Fruit fly (Drosophila melanogaster) whole organism, embryonic: ENCODE measurements around the gene Tomosyn.
A peak's percentile ranks its signal among the peaks of the same experiment; 100 is the strongest.

Experiments used
- Awh ChIP-seq: fragments of 200-800 bp; sonication (Bioruptor generic); IDR thresholded peaks from 2 replicates; pipeline ENCODE4, ENCODE4 v1.3.6; 2022; ENCODE audit warnings: missing biosample characterization, missing genetic modification characterization
- BEAF-32 ChIP-seq: fragments of 200-800 bp; sonication (Bioruptor generic); optimal IDR thresholded peaks from 3 replicates; lab custom pipeline; 2017; ENCODE audit warnings: missing biosample characterization, missing genetic modification characterization, mild to moderate bottlenecking, moderate library complexity, missing genetic modification reagents
- CG1024 ChIP-seq: fragments of 200-800 bp; sonication (Bioruptor generic); IDR thresholded peaks from 2 replicates; pipeline ENCODE4 v1.3.6; 2022; ENCODE audit warnings: missing biosample characterization, missing genetic modification characterization
- CG10565 ChIP-seq: fragments of 200-800 bp; sonication (Bioruptor generic); optimal IDR thresholded peaks from 3 replicates; lab custom pipeline; 2016; ENCODE audit warnings: missing biosample characterization, mild to moderate bottlenecking, missing genetic modification characterization
- CG10959 ChIP-seq: fragments of 200-800 bp; sonication (Bioruptor generic); IDR thresholded peaks from 2 replicates; pipeline ENCODE4 v1.3.6; 2022; ENCODE audit warnings: missing biosample characterization, missing genetic modification characterization
- CG14441 ChIP-seq: fragments of 200-800 bp; sonication (Bioruptor generic); IDR thresholded peaks from 2 replicates; pipeline ENCODE4 v1.3.6; 2022; ENCODE audit warnings: missing biosample characterization, missing genetic modification characterization
- CG15514 ChIP-seq: fragments of 200-800 bp; sonication (Bioruptor generic); optimal IDR thresholded peaks from 3 replicates; lab custom pipeline; 2017; ENCODE audit warnings: missing biosample characterization, missing genetic modification characterization, mild to moderate bottlenecking, moderate library complexity, missing genetic modification reagents
- CG1603 ChIP-seq: fragments of 200-800 bp; sonication (Bioruptor generic); optimal IDR thresholded peaks from 2 replicates; lab custom pipeline; 2019; ENCODE audit warnings: missing biosample characterization, mild to moderate bottlenecking, missing genetic modification characterization, moderate library complexity
- CG2120 ChIP-seq: fragments of 200-800 bp; sonication (Bioruptor generic); optimal IDR thresholded peaks from 3 replicates; lab custom pipeline; 2016; ENCODE audit warnings: missing biosample characterization, missing genetic modification characterization
- CG30403 ChIP-seq: fragments of 200-800 bp; sonication (Bioruptor generic); optimal IDR thresholded peaks from 3 replicates; lab custom pipeline; 2016; ENCODE audit warnings: missing biosample characterization, missing genetic modification characterization
- CG4282 ChIP-seq: fragments of 200-800 bp; sonication (Bioruptor generic); optimal IDR thresholded peaks from 2 replicates; lab custom pipeline; 2016; ENCODE audit warnings: missing biosample characterization, missing genetic modification characterization
- CG4854 ChIP-seq: fragments of 200-800 bp; sonication (Bioruptor generic); optimal IDR thresholded peaks from 2 replicates; lab custom pipeline; 2016; ENCODE audit warnings: missing biosample characterization, missing genetic modification characterization, inconsistent platforms
- CG6683 ChIP-seq: fragments of 200-800 bp; sonication (Bioruptor generic); optimal IDR thresholded peaks from 2 replicates; lab custom pipeline; 2017; ENCODE audit warnings: missing biosample characterization, mild to moderate bottlenecking, missing genetic modification characterization, missing genetic modification reagents
- CG6791 ChIP-seq: fragments of 200-800 bp; sonication (Bioruptor generic); IDR thresholded peaks from 3 replicates; pipeline ENCODE4 v1.3.6; 2022; ENCODE audit warnings: missing biosample characterization, missing genetic modification characterization; ENCODE audit not compliant: partially characterized antibody
- CG7357 ChIP-seq: fragments of 200-800 bp; sonication (Bioruptor generic); IDR thresholded peaks from 3 replicates; pipeline ENCODE4 v1.3.6; 2022; ENCODE audit warnings: missing biosample characterization, missing genetic modification characterization
- CG8924 ChIP-seq: fragments of 200-800 bp; optimal IDR thresholded peaks from 3 replicates; lab custom pipeline; 2019; ENCODE audit warnings: missing biosample characterization, mild to moderate bottlenecking, missing genetic modification characterization, moderate library complexity
- CG9932 ChIP-seq: fragments of 200-800 bp; sonication (Bioruptor generic); IDR thresholded peaks from 2 replicates; pipeline ENCODE4 v1.3.6; 2022; ENCODE audit warnings: missing biosample characterization, missing genetic modification characterization
- Camta ChIP-seq: fragments of 200-800 bp; sonication (Bioruptor generic); optimal IDR thresholded peaks from 2 replicates; lab custom pipeline; 2016; ENCODE audit warnings: missing biosample characterization, missing genetic modification characterization
- D19B ChIP-seq: fragments of 200-800 bp; sonication (Bioruptor generic); optimal IDR thresholded peaks from 2 replicates; lab custom pipeline; 2017; ENCODE audit warnings: missing biosample characterization, mild to moderate bottlenecking, missing genetic modification characterization
- Dp ChIP-seq: fragments of 200-800 bp; sonication (Bioruptor generic); optimal IDR thresholded peaks from 2 replicates; lab custom pipeline; 2018; ENCODE audit warnings: missing biosample characterization, mild to moderate bottlenecking, missing genetic modification characterization, moderate library complexity
- Drgx ChIP-seq: fragments of 200-800 bp; sonication (Bioruptor generic); IDR thresholded peaks from 2 replicates; pipeline ENCODE4 v1.3.6; 2022; ENCODE audit warnings: missing biosample characterization, missing genetic modification characterization
- Hmr ChIP-seq: fragments of 200-800 bp; sonication (Bioruptor generic); optimal IDR thresholded peaks from 3 replicates; lab custom pipeline; 2017; ENCODE audit warnings: mild to moderate bottlenecking, missing biosample characterization, missing genetic modification reagents, missing genetic modification characterization
- Max ChIP-seq: fragments of 200-800 bp; sonication (Bioruptor generic); optimal IDR thresholded peaks from 2 replicates; lab custom pipeline; 2016; ENCODE audit warnings: missing biosample characterization, mild to moderate bottlenecking, missing genetic modification characterization
- Med ChIP-seq: fragments of 200-800 bp; sonication (Bioruptor generic); peaks from one replicate; lab custom pipeline; 2016; ENCODE audit warnings: missing biosample characterization, missing genetic modification characterization, mild to moderate bottlenecking, inconsistent platforms, moderate library complexity
- Poxn ChIP-seq: fragments of 200-800 bp; sonication (Bioruptor generic); IDR thresholded peaks from 2 replicates; pipeline ENCODE4 v1.3.6; 2022; ENCODE audit warnings: missing biosample characterization, missing genetic modification characterization
- Sry-β ChIP-seq: fragments of 200-800 bp; sonication (Bioruptor generic); optimal IDR thresholded peaks from 2 replicates; lab custom pipeline; 2018; ENCODE audit warnings: missing biosample characterization, mild to moderate bottlenecking, missing genetic modification characterization, moderate library complexity
- aop ChIP-seq: fragments of 200-800 bp; sonication (Bioruptor generic); IDR thresholded peaks from 2 replicates; pipeline ENCODE4 v1.3.6; 2022; ENCODE audit warnings: missing biosample characterization, missing genetic modification characterization
- ap ChIP-seq: fragments of 200-800 bp; sonication (Bioruptor generic); IDR thresholded peaks from 2 replicates; pipeline ENCODE4 v1.3.6; 2022; ENCODE audit warnings: missing biosample characterization, missing genetic modification characterization
- chinmo ChIP-seq: fragments of 200-800 bp; sonication (Bioruptor generic); IDR thresholded peaks from 4 replicates; pipeline ENCODE4 v1.3.6; 2022; ENCODE audit warnings: missing biosample characterization, missing genetic modification characterization; ENCODE audit not compliant: partially characterized antibody
- chm ChIP-seq: fragments of 200-800 bp; sonication (Bioruptor generic); IDR thresholded peaks from 2 replicates; pipeline ENCODE4 v1.3.6; 2022; ENCODE audit warnings: missing biosample characterization, missing genetic modification characterization
- fd102C ChIP-seq: fragments of 200-800 bp; sonication (Bioruptor generic); optimal IDR thresholded peaks from 2 replicates; lab custom pipeline; 2018; ENCODE audit warnings: missing biosample characterization, mild to moderate bottlenecking, missing genetic modification characterization, moderate library complexity
- fru ChIP-seq: fragments of >200 bp; optimal IDR thresholded peaks from 2 replicates; lab custom pipeline; 2017
- gfzf ChIP-seq: fragments of 200-800 bp; sonication (Bioruptor generic); optimal IDR thresholded peaks from 2 replicates; lab custom pipeline; 2016; ENCODE audit warnings: missing biosample characterization, mild to moderate bottlenecking, missing genetic modification characterization, moderate library complexity
- grau ChIP-seq: fragments of 200-800 bp; optimal IDR thresholded peaks from 3 replicates; lab custom pipeline; 2019; ENCODE audit warnings: missing biosample characterization, mild to moderate bottlenecking, missing genetic modification characterization, moderate library complexity
- gt ChIP-seq: fragments of 200-800 bp; sonication (Bioruptor generic); IDR thresholded peaks from 2 replicates; pipeline ENCODE4 v1.3.6; 2022; ENCODE audit warnings: missing biosample characterization, missing genetic modification characterization
- jigr1 ChIP-seq: fragments of 200-800 bp; sonication (Bioruptor generic); IDR thresholded peaks from 3 replicates; pipeline ENCODE4 v1.3.6; 2022; ENCODE audit warnings: missing biosample characterization, missing genetic modification characterization
- lilli ChIP-seq: fragments of 200-800 bp; sonication (Bioruptor generic); optimal IDR thresholded peaks from 3 replicates; lab custom pipeline; 2016; ENCODE audit warnings: missing biosample characterization, missing genetic modification characterization
- mld ChIP-seq: fragments of 200-800 bp; sonication (Bioruptor generic); IDR thresholded peaks from 3 replicates; pipeline ENCODE4 v1.3.6; 2022; ENCODE audit warnings: missing biosample characterization, missing genetic modification characterization; ENCODE audit not compliant: partially characterized antibody
- org-1 ChIP-seq: fragments of 200-800 bp; sonication (Bioruptor generic); optimal IDR thresholded peaks from 2 replicates; lab custom pipeline; 2017; ENCODE audit warnings: missing biosample characterization, missing genetic modification characterization
- p53 ChIP-seq: fragments of 200-800 bp; sonication (Bioruptor generic); optimal IDR thresholded peaks from 2 replicates; lab custom pipeline; 2016; ENCODE audit warnings: missing biosample characterization, missing genetic modification characterization
- prd ChIP-seq, 3 experiments: fragments of >200 bp in 2 of 3; fragments of 200-800 bp in 1 of 3; sonication (Bioruptor generic) in 1 of 3; optimal IDR thresholded peaks in 2 of 3; IDR thresholded peaks in 1 of 3; 2 replicates in 2 of 3; 3 replicates in 1 of 3; pipeline versions ENCODE4 v1.3.6 to Lab custom; 2017 to 2022; ENCODE audit warnings: missing biosample characterization in 1 of 3, missing genetic modification characterization in 1 of 3
- psq ChIP-seq: fragments of 200-800 bp; sonication (Bioruptor generic); optimal IDR thresholded peaks from 2 replicates; lab custom pipeline; 2017; ENCODE audit warnings: missing biosample characterization, missing genetic modification characterization
- schlank ChIP-seq: fragments of 200-800 bp; sonication (Bioruptor generic); optimal IDR thresholded peaks from 2 replicates; lab custom pipeline; 2018; ENCODE audit warnings: missing biosample characterization, mild to moderate bottlenecking, missing genetic modification characterization
- sima ChIP-seq: fragments of 200-800 bp; sonication (Bioruptor generic); optimal IDR thresholded peaks from 2 replicates; lab custom pipeline; 2016; ENCODE audit warnings: missing biosample characterization, missing genetic modification characterization
- stc ChIP-seq: fragments of 200-800 bp; sonication (Bioruptor generic); IDR thresholded peaks from 2 replicates; pipeline ENCODE4 v1.3.6; 2022; ENCODE audit warnings: missing biosample characterization, missing genetic modification characterization
- sug ChIP-seq: fragments of 200-800 bp; optimal IDR thresholded peaks from 2 replicates; lab custom pipeline; 2019; ENCODE audit warnings: missing biosample characterization, mild to moderate bottlenecking, missing genetic modification characterization, moderate library complexity
- trem ChIP-seq: fragments of 200-800 bp; optimal IDR thresholded peaks from 3 replicates; lab custom pipeline; 2019; ENCODE audit warnings: missing biosample characterization, mild to moderate bottlenecking, missing genetic modification characterization, moderate library complexity
- zfh2 ChIP-seq: fragments of 200-800 bp; sonication (Bioruptor generic); optimal IDR thresholded peaks from 2 replicates; lab custom pipeline; 2016; ENCODE audit warnings: missing biosample characterization, missing genetic modification characterization

Gene Tomosyn

dm6 chrX:12582984-12583869 is 48.2 kb upstream of the Tomosyn start, which contains the start of gene Pits (continued):
- TF ChIP-seq Dp (GFP tag; lab: Kevin White, UChicago): peak; percentile 58
- peak; percentile 45 for TF ChIP-seq CG2120 (GFP tag; lab: Kevin White, UChicago)
- TF ChIP-seq fru (lab: Kevin White, UChicago): no peak
- no peak for TF ChIP-seq CG4854 (GFP tag; lab: Kevin White, UChicago)
- TF ChIP-seq CG1024: no peak
- peak; percentile 18 for TF ChIP-seq CG10565 (GFP tag; lab: Kevin White, UChicago)
- TF ChIP-seq ap (GFP tag; lab: Robert Waterston, UW): no peak
- TF ChIP-seq aop: no peak; the same call in 1 of the 2 replicates
- TF ChIP-seq CG7357 (GFP tag; lab: Robert Waterston, UW): no peak
- peak; percentile 99 for TF ChIP-seq gfzf (GFP tag; lab: Kevin White, UChicago)
- peak; percentile 82 for TF ChIP-seq chm (GFP tag; lab: Robert Waterston, UW)
- peak; percentile 56 for TF ChIP-seq grau (tag; lab: Kevin White, UChicago)
- TF ChIP-seq Hmr (GFP tag; lab: Kevin White, UChicago): peak; percentile 79
- TF ChIP-seq sima (GFP tag; lab: Kevin White, UChicago): no peak
- TF ChIP-seq CG15514 (GFP tag; lab: Kevin White, UChicago): peak; percentile 79
- TF ChIP-seq stc (GFP tag; lab: Robert Waterston, UW): no peak; the same call in 1 of the 2 replicates
- TF ChIP-seq CG14441: peak; percentile 55
- no peak for TF ChIP-seq schlank (tag; lab: Kevin White, UChicago)
- peak; percentile 48 for TF ChIP-seq Max (GFP tag; lab: Kevin White, UChicago)
- peak; percentile 78 for TF ChIP-seq CG1603 (tag; lab: Kevin White, UChicago)
- TF ChIP-seq org-1: no peak
- no peak for TF ChIP-seq gt
- peak; percentile 32; the same call in 1 of the 2 replicates for TF ChIP-seq Awh (GFP tag; lab: Robert Waterston, UW)
- TF ChIP-seq prd (optimal IDR thresholded peaks at IDR 0.05; lab: Kevin White, UChicago): no peak
- TF ChIP-seq prd (GFP tag; IDR thresholded peaks at IDR 0.05; lab: Robert Waterston, UW): peak; percentile 59
- peak; percentile 1 for TF ChIP-seq fd102C (GFP tag; lab: Kevin White, UChicago)
- TF ChIP-seq CG9932 (GFP tag; lab: Robert Waterston, UW): peak; percentile 45
- TF ChIP-seq p53 (GFP tag; lab: Kevin White, UChicago): peak; percentile 76
- TF ChIP-seq D19B (GFP tag; lab: Kevin White, UChicago): peak; percentile 14
- TF ChIP-seq CG6683 (GFP tag; lab: Kevin White, UChicago): no peak
- TF ChIP-seq CG8924 (tag; lab: Kevin White, UChicago): peak; percentile 74
- peak; percentile 57 for TF ChIP-seq BEAF-32 (GFP tag; lab: Kevin White, UChicago)
- peak; percentile 65 for TF ChIP-seq sug
- TF ChIP-seq psq: peak; percentile 37
- 0 out of 3 replicates have a peak, but pooled peaks have one; percentile 43 for TF ChIP-seq mld (GFP tag; lab: Robert Waterston, UW)
- TF ChIP-seq CG10959 (GFP tag; lab: Robert Waterston, UW): no peak
- peak; percentile 12 for TF ChIP-seq Camta
- peak; percentile 30 for TF ChIP-seq lilli
- peak; percentile 34 for TF ChIP-seq CG30403
- TF ChIP-seq trem (tag; lab: Kevin White, UChicago): peak; percentile 34
- peak; percentile 29 for TF ChIP-seq Drgx (GFP tag; lab: Robert Waterston, UW)
- TF ChIP-seq Med: peak; percentile 94
- TF ChIP-seq Sry-β (GFP tag; lab: Kevin White, UChicago): no peak
- no peak for TF ChIP-seq zfh2 (GFP tag; lab: Kevin White, UChicago)
- TF ChIP-seq CG6791 (GFP tag; lab: Robert Waterston, UW): peak; percentile 51; the same call in 1 of the 3 replicates
- 0 out of 3 replicates have a peak, but pooled peaks have one; percentile 43 for TF ChIP-seq jigr1
- TF ChIP-seq CG4282 (GFP tag; lab: Kevin White, UChicago): peak; percentile 47
- no peak for TF ChIP-seq Poxn
- TF ChIP-seq chinmo (GFP tag; lab: Robert Waterston, UW): peak; percentile 99
